Worm (Caenorhabditis elegans) whole organism, early embryonic: ENCODE results near the gene Y53C12A.3.

Experiments
- B0310.2 ChIP-seq: sonication (generic microtip); optimal IDR thresholded peaks from 2 replicates; lab custom pipeline; 2016; ENCODE audit warnings: mild to moderate bottlenecking, missing genetic modification characterization, missing compliant biosample characterization
- F13C5.2 ChIP-seq: sonication (generic microtip); optimal IDR thresholded peaks from 2 replicates; lab custom pipeline; 2017; ENCODE audit warnings: mild to moderate bottlenecking, missing genetic modification characterization, inconsistent platforms, missing compliant biosample characterization
- ama-1 ChIP-seq: fragments of 150-350 bp; optimal IDR thresholded peaks from 2 replicates; lab custom pipeline; 2014
- ceh-13 ChIP-seq: fragments of 200-800 bp; sonication (Bioruptor generic); optimal IDR thresholded peaks from 2 replicates; lab custom pipeline; 2018; ENCODE audit warnings: mild to moderate bottlenecking, missing genetic modification characterization, missing compliant biosample characterization
- ceh-36 ChIP-seq: sonication (generic microtip); optimal IDR thresholded peaks from 2 replicates; lab custom pipeline; 2016; ENCODE audit warnings: missing genetic modification characterization, inconsistent platforms, missing compliant biosample characterization
- ets-7 ChIP-seq: sonication (generic microtip); optimal IDR thresholded peaks from 2 replicates; lab custom pipeline; 2016; ENCODE audit warnings: missing genotype, missing genetic modification characterization, missing compliant biosample characterization
- hmbx-1 ChIP-seq: sonication (generic microtip); optimal IDR thresholded peaks from 2 replicates; lab custom pipeline; 2016; ENCODE audit warnings: mild to moderate bottlenecking, missing genetic modification characterization, missing compliant biosample characterization
- hmg-4 ChIP-seq: fragments of 200-800 bp; sonication (Bioruptor generic); optimal IDR thresholded peaks from 2 replicates; lab custom pipeline; 2018; ENCODE audit warnings: mild to moderate bottlenecking, missing genetic modification characterization, missing compliant biosample characterization
- scrt-1 ChIP-seq: fragments of 200-800 bp; sonication (Bioruptor generic); IDR thresholded peaks from 2 replicates; pipeline ENCODE4 v1.3.6; 2022; ENCODE audit warnings: missing genetic modification characterization, missing compliant biosample characterization
- sea-1 ChIP-seq: fragments of 200-800 bp; sonication (Bioruptor generic); conservative IDR thresholded peaks from 2 replicates; pipeline ENCODE4 v1.3.6; 2022; ENCODE audit warnings: missing genetic modification characterization, missing compliant biosample characterization
- tbx-11 ChIP-seq: fragments of 200-800 bp; sonication (Bioruptor generic); IDR thresholded peaks from 2 replicates; pipeline ENCODE4 v1.3.6; 2022; ENCODE audit warnings: missing genetic modification characterization, missing compliant biosample characterization
- tra-4 ChIP-seq: sonication (generic microtip); optimal IDR thresholded peaks from 2 replicates; lab custom pipeline; 2017; ENCODE audit warnings: missing genetic modification characterization, missing compliant biosample characterization

DNA sequence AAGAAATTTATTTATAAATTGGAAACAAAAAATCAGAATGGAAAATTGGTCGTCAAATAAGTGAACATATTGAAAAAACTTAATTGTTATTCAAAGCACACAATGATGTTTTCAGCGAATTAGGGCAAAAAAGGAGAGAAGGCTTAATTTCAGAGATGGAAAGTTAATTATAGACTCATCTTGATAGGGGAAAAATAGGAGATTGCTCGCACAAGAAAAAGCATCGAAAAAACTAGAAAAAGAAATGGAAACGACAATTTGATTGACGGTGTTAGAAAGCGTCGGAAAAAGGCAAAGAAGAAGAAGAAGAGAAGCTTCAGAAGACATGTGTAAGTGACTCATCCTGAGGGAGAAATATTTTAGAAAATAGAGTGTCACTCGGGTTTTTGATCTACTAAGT lies 10.1 kb downstream of the Y53C12A.3 start:
- no peak for TF ChIP-seq B0310.2 (tag; lab: Kevin White, UChicago)
- TF ChIP-seq ama-1: no peak
- no peak for TF ChIP-seq ceh-36
- TF ChIP-seq scrt-1 (GFP tag; lab: Robert Waterston, UW): no peak
- no peak for TF ChIP-seq hmg-4
- TF ChIP-seq tra-4 (tag; lab: Kevin White, UChicago): no peak
- TF ChIP-seq ceh-13: no peak
- no peak for TF ChIP-seq F13C5.2 (tag; lab: Kevin White, UChicago)
- TF ChIP-seq tbx-11: no peak
- no peak for TF ChIP-seq ets-7 (tag; lab: Kevin White, UChicago)
- TF ChIP-seq hmbx-1 (tag; lab: Kevin White, UChicago): no peak
- no peak for TF ChIP-seq sea-1 (GFP tag; lab: Robert Waterston, UW)
